Fruit fly (Drosophila melanogaster) whole organism, prepupa: Measurements from ENCODE around the gene CG16985.

Experiments used
- CG16779 ChIP-seq: fragments of 200-800 bp; sonication (Bioruptor generic); optimal IDR thresholded peaks from 3 replicates; lab custom pipeline; 2017; ENCODE audit warnings: missing biosample characterization, mild to moderate bottlenecking, missing genetic modification characterization
- CG3032 ChIP-seq: fragments of 200-800 bp; optimal IDR thresholded peaks from 2 replicates; lab custom pipeline; 2019; ENCODE audit warnings: missing biosample characterization, mild to moderate bottlenecking, missing genetic modification characterization, moderate library complexity
- CG6854 ChIP-seq: fragments of 200-800 bp; sonication (Bioruptor generic); optimal IDR thresholded peaks from 2 replicates; lab custom pipeline; 2017; ENCODE audit warnings: missing biosample characterization, mild to moderate bottlenecking, missing genetic modification characterization
- CG7368 ChIP-seq: fragments of 200-800 bp; sonication (Bioruptor generic); optimal IDR thresholded peaks from 3 replicates; lab custom pipeline; 2016; ENCODE audit warnings: missing biosample characterization, missing genetic modification characterization
- CG8119 ChIP-seq: fragments of 200-800 bp; sonication (Bioruptor generic); IDR thresholded peaks from 3 replicates; pipeline ENCODE4 v1.3.6; 2022; ENCODE audit warnings: missing biosample characterization, missing genetic modification characterization
- Eip93F ChIP-seq: fragments of 200-800 bp; sonication (Bioruptor generic); optimal IDR thresholded peaks from 2 replicates; lab custom pipeline; 2016; ENCODE audit warnings: missing biosample characterization, mild to moderate bottlenecking, missing genetic modification characterization
- Sox15 ChIP-seq: fragments of 200-800 bp; sonication (Bioruptor generic); optimal IDR thresholded peaks from 3 replicates; lab custom pipeline; 2016; ENCODE audit warnings: missing biosample characterization, missing genetic modification characterization
- svp ChIP-seq: fragments of 200-800 bp; sonication (Bioruptor generic); peaks from one replicate; lab custom pipeline; 2016; ENCODE audit warnings: missing biosample characterization, missing genetic modification characterization

dm6 chr3L:2584827-2585226, 14.3 kb upstream of the CG16985 start:
- TF ChIP-seq CG8119, result no peak
- peak; percentile 31 for TF ChIP-seq CG6854 (GFP tag; lab: Kevin White, UChicago)
- no peak for TF ChIP-seq CG3032 (tag; lab: Kevin White, UChicago)
- no peak for TF ChIP-seq CG16779 (tag; lab: Kevin White, UChicago)
- TF ChIP-seq CG7368 (GFP tag; lab: Kevin White, UChicago), result no peak
- TF ChIP-seq Eip93F, result no peak
- no peak for TF ChIP-seq Sox15
- TF ChIP-seq svp, result no peak
